Worm (Caenorhabditis elegans): ENCODE results near the gene tasp-1.

DNA sequence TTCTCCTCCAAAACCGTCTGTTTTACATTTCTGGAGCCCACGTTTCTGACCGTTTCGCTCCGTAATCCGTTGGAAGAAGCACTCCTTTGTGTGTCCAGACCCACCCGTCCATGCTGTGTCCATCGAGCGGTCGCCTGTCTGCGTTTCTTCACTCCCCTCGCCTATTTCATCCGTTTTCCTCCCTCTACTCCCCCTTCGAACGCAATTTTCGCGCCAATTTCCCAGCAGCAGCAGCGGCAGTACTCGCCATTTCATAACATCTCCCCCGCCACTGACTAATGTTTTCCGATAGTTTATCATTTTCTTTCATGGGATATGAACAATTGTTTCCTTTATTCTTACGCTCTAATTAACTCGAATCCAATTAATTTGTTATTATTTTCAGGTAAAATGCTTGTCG, 48.8 kb downstream of the tasp-1 start:
- no peak for TF ChIP-seq dmd-9 (GFP tag; IDR thresholded peaks at IDR 0.05)
- TF ChIP-seq sdz-12 (GFP tag; optimal IDR thresholded peaks at IDR 0.05): no peak
